Fruit fly (Drosophila melanogaster): ENCODE measurements around the gene CG42353.

Gene CG42353

dm6 chrX:16085865-16086592, 18.7 kb downstream of the CG42353 start (continued):
- peak; percentile 13 for TF ChIP-seq Camta (GFP tag; optimal IDR thresholded peaks at IDR 0.05)
- no peak for TF ChIP-seq pfk (GFP tag; optimal IDR thresholded peaks at IDR 0.05)
- no peak for TF ChIP-seq eve (GFP tag; optimal IDR thresholded peaks at IDR 0.05)
- TF ChIP-seq Ets65A (GFP tag), result peak; percentile 81
- TF ChIP-seq CG2120 (GFP tag; optimal IDR thresholded peaks at IDR 0.05), result peak; percentile 27
- TF ChIP-seq CG18262 (tag; optimal IDR thresholded peaks at IDR 0.05), result peak; percentile 44
- TF ChIP-seq sqz (GFP tag; optimal IDR thresholded peaks at IDR 0.05), result no peak
- no peak for TF ChIP-seq CG2129 (GFP tag; IDR thresholded peaks at IDR 0.05; ENCODE audit: partially characterized antibody)
- TF ChIP-seq row (GFP tag; IDR thresholded peaks at IDR 0.05), result peak; percentile 65; the same call in 2 of the 3 replicates
- peak; percentile 19 for TF ChIP-seq Hsf (GFP tag; optimal IDR thresholded peaks at IDR 0.05)
- TF ChIP-seq CG13424 (tag; optimal IDR thresholded peaks at IDR 0.05), result peak; percentile 36
- no peak for TF ChIP-seq ap (GFP tag; IDR thresholded peaks at IDR 0.05)
- TF ChIP-seq CG17328 (GFP tag; IDR thresholded peaks at IDR 0.05), result no peak
- TF ChIP-seq CG2712 (tag; optimal IDR thresholded peaks at IDR 0.05), result peak; percentile 34
- no peak for TF ChIP-seq nmo (GFP tag; optimal IDR thresholded peaks at IDR 0.05)
- peak in 1 of 2 experiments; percentile 36 for TF ChIP-seq bsh (GFP tag; optimal IDR thresholded peaks at IDR 0.05)
- TF ChIP-seq Hmx (GFP tag; optimal IDR thresholded peaks at IDR 0.05), result no peak
- TF ChIP-seq p53 (GFP tag; optimal IDR thresholded peaks at IDR 0.05), result no peak
- TF ChIP-seq CG1603 (tag; optimal IDR thresholded peaks at IDR 0.05), result peak; percentile 21
- TF ChIP-seq CG5180 (GFP tag; optimal IDR thresholded peaks at IDR 0.05), result no peak

- peak; percentile 12 for TF ChIP-seq sens (GFP tag)
- no peak for TF ChIP-seq B-H1 (GFP tag; IDR thresholded peaks at IDR 0.05)
- no peak for TF ChIP-seq CG8924 (tag; optimal IDR thresholded peaks at IDR 0.05)
- no peak for TF ChIP-seq CG10321 (GFP tag; IDR thresholded peaks at IDR 0.05)
- no peak for TF ChIP-seq CG31365 (tag; optimal IDR thresholded peaks at IDR 0.05)
- no peak for TF ChIP-seq CG12659 (GFP tag; optimal IDR thresholded peaks at IDR 0.05)
These were observed 21.8 kb downstream of the CG42353 start, which contains the start of gene CG8958 for dm6 chrX:16082932-16083331. Gene CG8958 (plus strand): TSS chrX:16083232.

- TF ChIP-seq tll (GFP tag; optimal IDR thresholded peaks at IDR 0.05) (no peak), CG15601 (tag; optimal IDR thresholded peaks at IDR 0.05) (no peak), sob (GFP tag; IDR thresholded peaks at IDR 0.05) (no peak), CG10366 (GFP tag; IDR thresholded peaks at IDR 0.05) (no peak), CG3281 (GFP tag; optimal IDR thresholded peaks at IDR 0.05) (no peak), dimm (GFP tag; IDR thresholded peaks at IDR 0.05) (no peak), CG10959 (GFP tag; IDR thresholded peaks at IDR 0.05) (no peak), Camta (GFP tag; optimal IDR thresholded peaks at IDR 0.05) (no peak), hbn (GFP tag; IDR thresholded peaks at IDR 0.05; ENCODE audit: partially characterized antibody) (peak; percentile 92), CG18476 (GFP tag; optimal IDR thresholded peaks at IDR 0.05) (no peak), tna (GFP tag; IDR thresholded peaks at IDR 0.05; ENCODE audit: partially characterized antibody) (peak; percentile 97), CG7556 (GFP tag; optimal IDR thresholded peaks at IDR 0.05) (no peak), CG9876 (GFP tag; optimal IDR thresholded peaks at IDR 0.05) (no peak), sens-2 (GFP tag; IDR thresholded peaks at IDR 0.05) (no peak), ci (GFP tag; IDR thresholded peaks at IDR 0.05) (no peak), az2 (GFP tag; optimal IDR thresholded peaks at IDR 0.05) (no peak), Ets65A (GFP tag) (peak; percentile 82), klu (GFP tag; IDR thresholded peaks at IDR 0.05) (no peak), ATbp (GFP tag; optimal IDR thresholded peaks at IDR 0.05) (no peak), Ets97D (GFP tag; optimal IDR thresholded peaks at IDR 0.05) (peak; percentile 67), CG8281 (tag; optimal IDR thresholded peaks at IDR 0.05) (no peak), oc (tag; optimal IDR thresholded peaks at IDR 0.05) (no peak), sens (GFP tag) (peak; percentile 67), Max (GFP tag; optimal IDR thresholded peaks at IDR 0.05) (no peak)
These were observed 31.3 kb downstream of the CG42353 start, which contains the start of gene Nipsnap for dm6 chrX:16073375-16073982. Gene Nipsnap (minus strand): TSS chrX:16073568.
